Fruit fly (Drosophila melanogaster) whole organism, pupa: ENCODE results near the gene CG9886.

Experiments
- CG32121 ChIP-seq: fragments of 200-800 bp; sonication (Bioruptor generic); IDR thresholded peaks from 2 replicates; pipeline ENCODE4 v1.3.6; 2022; ENCODE audit warnings: missing biosample characterization, missing genetic modification characterization
- CG4496 ChIP-seq: fragments of 200-800 bp; sonication (Bioruptor generic); IDR thresholded peaks from 3 replicates; pipeline ENCODE4 v1.3.6; 2022; ENCODE audit warnings: missing biosample characterization, missing genetic modification characterization
- EcR ChIP-seq: fragments of 200-800 bp; sonication (Bioruptor generic); optimal IDR thresholded peaks from 3 replicates; lab custom pipeline; 2019; ENCODE audit warnings: missing biosample characterization, missing genetic modification characterization, mild to moderate bottlenecking, moderate library complexity, missing genetic modification reagents
- Ets98B ChIP-seq: fragments of 200-800 bp; sonication (Bioruptor generic); IDR thresholded peaks from 2 replicates; pipeline ENCODE4 v1.3.6; 2022; ENCODE audit warnings: missing biosample characterization, missing genetic modification characterization
- Pif1A ChIP-seq: fragments of 200-800 bp; sonication (Bioruptor generic); optimal IDR thresholded peaks from 3 replicates; lab custom pipeline; 2016; ENCODE audit warnings: missing biosample characterization, missing genetic modification characterization
- Snoo ChIP-seq: fragments of 200-800 bp; sonication (Bioruptor generic); optimal IDR thresholded peaks from 3 replicates; lab custom pipeline; 2017; ENCODE audit warnings: missing biosample characterization, mild to moderate bottlenecking, missing genetic modification characterization, inconsistent platforms
- gl ChIP-seq: fragments of 200-800 bp; sonication (Bioruptor generic); optimal IDR thresholded peaks from 2 replicates; lab custom pipeline; 2018; ENCODE audit warnings: missing biosample characterization, mild to moderate bottlenecking, missing genetic modification characterization

- TF ChIP-seq gl (tag; lab: Kevin White, UChicago): no peak
- TF ChIP-seq Ets98B (GFP tag; lab: Robert Waterston, UW): no peak
- no peak for TF ChIP-seq CG4496 (GFP tag; lab: Robert Waterston, UW)
- no peak for TF ChIP-seq Snoo (tag; lab: Kevin White, UChicago)
- TF ChIP-seq CG32121: no peak
- TF ChIP-seq EcR (GFP tag; lab: Kevin White, UChicago): no peak
- no peak for TF ChIP-seq Pif1A
These were observed 7.0 kb downstream of the CG9886 start for dm6 chr2L:2427384-2428208.
